Fruit fly (Drosophila melanogaster): ENCODE results near the gene CG12814.

DNA sequence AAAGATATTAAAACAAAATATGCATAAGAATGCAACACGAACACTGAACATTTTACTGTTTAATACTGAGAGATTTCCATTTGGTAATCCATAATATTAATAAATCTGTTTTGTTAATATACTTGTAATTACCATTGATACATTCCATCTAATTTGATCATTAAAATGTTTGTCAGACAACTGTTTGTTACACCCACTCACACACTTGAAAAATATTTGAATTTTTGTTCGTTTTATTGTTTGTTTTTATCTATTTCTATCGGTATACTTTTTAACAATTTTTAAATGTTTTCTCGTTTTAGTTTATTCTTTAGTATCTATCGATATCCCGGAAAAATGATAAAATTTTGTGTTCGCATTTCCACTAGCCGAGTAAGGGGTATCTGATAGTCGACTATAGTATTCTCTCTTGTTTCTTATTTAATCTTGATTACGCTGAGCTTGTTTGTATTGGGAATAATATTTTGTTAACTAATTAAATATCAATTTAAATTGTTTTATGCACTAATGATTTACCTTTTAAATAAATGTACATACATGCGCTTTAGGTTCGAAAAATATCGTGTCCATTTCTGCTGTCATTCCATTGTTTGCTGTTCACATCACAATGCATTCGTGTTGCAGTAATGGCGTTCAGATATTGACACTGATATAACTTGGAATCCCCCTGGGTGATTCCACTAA is 37.4 kb downstream of the CG12814 start, which contains the start of gene CG34303:
- no peak for TF ChIP-seq toe (GFP tag; optimal IDR thresholded peaks at IDR 0.05)
- TF ChIP-seq kay (GFP tag; ENCODE audit: borderline replicate concordance), result no peak
- TF ChIP-seq CG5204 (GFP tag; optimal IDR thresholded peaks at IDR 0.05), result no peak
- TF ChIP-seq bab1 (GFP tag; optimal IDR thresholded peaks at IDR 0.05), result no peak

All from whole organism, adult.